Worm (Caenorhabditis elegans): ENCODE measurements around the gene ceh-83.

DNA sequence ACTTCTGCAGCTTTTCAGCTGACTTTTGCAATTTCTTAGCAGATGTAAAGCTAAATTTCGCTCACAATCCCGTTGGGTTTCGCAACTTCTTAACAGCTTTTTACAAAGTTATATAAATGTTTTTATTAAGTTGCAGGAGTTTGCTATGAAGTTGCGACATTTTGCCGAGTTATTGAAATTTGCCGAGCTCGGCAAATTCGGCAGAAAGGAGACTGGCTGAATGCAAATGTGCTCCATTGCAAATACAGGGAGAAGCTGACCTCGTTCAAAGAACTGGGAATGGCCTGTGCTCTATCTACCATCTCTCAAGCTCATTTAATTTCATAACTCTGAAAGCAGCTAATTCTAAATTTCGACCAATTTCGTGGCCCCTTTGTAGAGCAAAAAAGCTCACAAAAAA, 48.5 kb upstream of the ceh-83 start, which contains the start of gene C08F1.11:
- TF ChIP-seq K02D7.2 (tag; optimal IDR thresholded peaks at IDR 0.05) (no peak), mec-3 (tag; optimal IDR thresholded peaks at IDR 0.05; ENCODE audit: borderline replicate concordance) (no peak)
